Worm (Caenorhabditis elegans): ENCODE measurements around the gene wnk-1.
"Not testable (repeated sequence)": the region's sequence is repeated elsewhere in the genome, so short reads cannot be mapped to it uniquely, and the experiment has no call there.

wnk-1 gene

ce11 chrIV:9232421-9233141 lies 32.7 kb downstream of the wnk-1 start, which contains the start of gene Y11D7A.3:
Gene Y11D7A.3, plus strand, starts transcription at chrIV:9233091.
- TF ChIP-seq nhr-23 (tag; optimal IDR thresholded peaks at IDR 0.05), result peak; percentile 43
- TF ChIP-seq unc-62 (GFP tag; optimal IDR thresholded peaks at IDR 0.05), result no peak
- peak; percentile 77 for TF ChIP-seq elt-1 (tag; optimal IDR thresholded peaks at IDR 0.05)
- TF ChIP-seq nhr-12 (tag; optimal IDR thresholded peaks at IDR 0.05), result no peak
- TF ChIP-seq nhr-43 (tag; optimal IDR thresholded peaks at IDR 0.05; ENCODE audit: poor library complexity, severe bottlenecking), result peak; percentile 31

- TF ChIP-seq elt-3 (tag; optimal IDR thresholded peaks at IDR 0.05) (peak in 1 of 3 experiments; percentile 63), pha-4 (tag; optimal IDR thresholded peaks at IDR 0.05) (no peak)
Observed at ce11 chrIV:9239151-9239550, 39.2 kb downstream of the wnk-1 start.

ce11 chrIV:9243670-9244069 lies 43.8 kb downstream of the wnk-1 start, which contains the start of gene rab-28:
Gene rab-28, minus strand, starts transcription at chrIV:9244012.
- no peak for TF ChIP-seq mdl-1 (tag; optimal IDR thresholded peaks at IDR 0.05)
- TF ChIP-seq nhr-43 (tag; optimal IDR thresholded peaks at IDR 0.05; ENCODE audit: poor library complexity, severe bottlenecking), result no peak
- TF ChIP-seq unc-62 (GFP tag; optimal IDR thresholded peaks at IDR 0.05), result no peak
- TF ChIP-seq jun-1 (tag; optimal IDR thresholded peaks at IDR 0.05), result no peak
- TF ChIP-seq aly-2 (tag; optimal IDR thresholded peaks at IDR 0.05), result no peak
- no peak for TF ChIP-seq hmg-11 (tag; optimal IDR thresholded peaks at IDR 0.05)
- no peak for TF ChIP-seq R02D3.7 (tag; optimal IDR thresholded peaks at IDR 0.05)
- no peak for TF ChIP-seq snpc-4 (tag; optimal IDR thresholded peaks at IDR 0.05)
- TF ChIP-seq ceh-16 (tag; optimal IDR thresholded peaks at IDR 0.05), result no peak
- TF ChIP-seq ceh-28 (tag; optimal IDR thresholded peaks at IDR 0.05), result no peak
- TF ChIP-seq nhr-23 (tag; optimal IDR thresholded peaks at IDR 0.05), result no peak
- no peak for TF ChIP-seq lin-39 (tag; optimal IDR thresholded peaks at IDR 0.05)
- no peak for TF ChIP-seq nhr-77 (tag; optimal IDR thresholded peaks at IDR 0.05)
- no peak for TF ChIP-seq zag-1 (tag; optimal IDR thresholded peaks at IDR 0.05)
- TF ChIP-seq mml-1 (tag; optimal IDR thresholded peaks at IDR 0.05), result no peak
- no peak for TF ChIP-seq egl-27 (tag; optimal IDR thresholded peaks at IDR 0.05)
- TF ChIP-seq eor-1 (tag; optimal IDR thresholded peaks at IDR 0.05), result no peak
- no peak for TF ChIP-seq pha-4 (tag; optimal IDR thresholded peaks at IDR 0.05)

- TF ChIP-seq zag-1 (tag; optimal IDR thresholded peaks at IDR 0.05) (no peak), lin-39 (tag; optimal IDR thresholded peaks at IDR 0.05) (no peak), pha-4 (tag; optimal IDR thresholded peaks at IDR 0.05) (no peak), lin-15B (tag; optimal IDR thresholded peaks at IDR 0.05) (no peak), ceh-82 (tag; optimal IDR thresholded peaks at IDR 0.05) (no peak), eor-1 (tag; optimal IDR thresholded peaks at IDR 0.05) (no peak), fkh-2 (tag; optimal IDR thresholded peaks at IDR 0.05) (no peak), fkh-10 (GFP tag; optimal IDR thresholded peaks at IDR 0.05) (no peak), tbx-2 (tag; optimal IDR thresholded peaks at IDR 0.05) (no peak), nhr-25 (tag; optimal IDR thresholded peaks at IDR 0.05) (no peak), ceh-16 (tag; optimal IDR thresholded peaks at IDR 0.05) (no peak), nhr-67 (tag; optimal IDR thresholded peaks at IDR 0.05) (no peak), nhr-76 (tag; optimal IDR thresholded peaks at IDR 0.05) (no peak), unc-39 (tag; optimal IDR thresholded peaks at IDR 0.05) (no peak), unc-62 (GFP tag; optimal IDR thresholded peaks at IDR 0.05) (no peak), ztf-4 (tag; optimal IDR thresholded peaks at IDR 0.05) (no peak), mdl-1 (tag; optimal IDR thresholded peaks at IDR 0.05) (no peak), egl-5 (tag; optimal IDR thresholded peaks at IDR 0.05) (no peak), aly-2 (tag; optimal IDR thresholded peaks at IDR 0.05) (no peak), ceh-28 (tag; optimal IDR thresholded peaks at IDR 0.05) (no peak)
Observed at ce11 chrIV:9245423-9245822, 45.5 kb downstream of the wnk-1 start, which contains the start of gene Y11D7A.5. Gene Y11D7A.5, minus strand, starts transcription at chrIV:9245523.

- TF ChIP-seq elt-2, elt-1, nhr-28 (tag; optimal IDR thresholded peaks at IDR 0.05): not testable (repeated sequence)
Observed at ce11 chrIV:9249219-9249618, 49.3 kb downstream of the wnk-1 start, which contains the start of gene Y11D7A.7. Gene Y11D7A.7, plus strand, starts transcription at chrIV:9249519.

All from whole organism, L3 larva.